Fruit fly (Drosophila melanogaster) whole organism, adult: ENCODE measurements around the gene Frmd5.
A peak's percentile ranks its signal among the peaks of the same experiment; 100 is the strongest.

Experiments used
- CG11617 ChIP-seq: fragments of 200-800 bp; sonication (Bioruptor generic); optimal IDR thresholded peaks from 2 replicates; lab custom pipeline; 2017; ENCODE audit warnings: mild to moderate bottlenecking, missing biosample characterization, missing genetic modification reagents, missing genetic modification characterization
- CG12768 ChIP-seq: fragments of 200-800 bp; sonication (Bioruptor generic); optimal IDR thresholded peaks from 2 replicates; lab custom pipeline; 2017; ENCODE audit warnings: missing biosample characterization, missing genetic modification characterization, mild to moderate bottlenecking, moderate library complexity, missing genetic modification reagents
- CG1620 ChIP-seq: fragments of 200-800 bp; sonication (Bioruptor generic); optimal IDR thresholded peaks from 2 replicates; lab custom pipeline; 2016; ENCODE audit warnings: missing biosample characterization, missing genetic modification characterization
- CG33017 ChIP-seq: fragments of 200-800 bp; sonication (Bioruptor generic); optimal IDR thresholded peaks from 2 replicates; lab custom pipeline; 2018; ENCODE audit warnings: missing biosample characterization, mild to moderate bottlenecking, missing genetic modification characterization, moderate library complexity
- CG5204 ChIP-seq: fragments of 200-800 bp; sonication (Bioruptor generic); optimal IDR thresholded peaks from 2 replicates; lab custom pipeline; 2016; ENCODE audit warnings: missing biosample characterization, missing genetic modification characterization
- CG7045 ChIP-seq: fragments of 200-800 bp; sonication (Bioruptor generic); optimal IDR thresholded peaks from 2 replicates; lab custom pipeline; 2017; ENCODE audit warnings: missing biosample characterization, mild to moderate bottlenecking, missing genetic modification characterization
- CG7101 ChIP-seq: fragments of 200-800 bp; sonication (Bioruptor generic); optimal IDR thresholded peaks from 2 replicates; lab custom pipeline; 2018; ENCODE audit warnings: missing biosample characterization, mild to moderate bottlenecking, missing genetic modification characterization, moderate library complexity
- Clk ChIP-seq: fragments of 200-800 bp; sonication (Bioruptor generic); optimal IDR thresholded peaks from 2 replicates; lab custom pipeline; 2017; ENCODE audit warnings: missing biosample characterization, missing genetic modification characterization
- Crg-1 ChIP-seq: fragments of 200-800 bp; sonication (Bioruptor generic); optimal IDR thresholded peaks from 2 replicates; lab custom pipeline; 2016; ENCODE audit warnings: missing biosample characterization, missing genetic modification characterization
- Hr96 ChIP-seq: fragments of 200-800 bp; sonication (Bioruptor generic); optimal IDR thresholded peaks from 2 replicates; lab custom pipeline; 2016; ENCODE audit warnings: missing biosample characterization, missing genetic modification characterization
- Mnt ChIP-seq: fragments of 200-800 bp; sonication (Bioruptor generic); optimal IDR thresholded peaks from 2 replicates; lab custom pipeline; 2016; ENCODE audit warnings: missing biosample characterization, mild to moderate bottlenecking, missing genetic modification characterization
- bab1 ChIP-seq: fragments of 200-800 bp; sonication (Bioruptor generic); optimal IDR thresholded peaks from 3 replicates; lab custom pipeline; 2019; ENCODE audit warnings: missing biosample characterization, mild to moderate bottlenecking, missing genetic modification characterization, moderate library complexity
- cic ChIP-seq: fragments of 200-800 bp; sonication (Bioruptor generic); optimal IDR thresholded peaks from 2 replicates; lab custom pipeline; 2017; ENCODE audit warnings: missing biosample characterization, mild to moderate bottlenecking, missing genetic modification characterization, moderate library complexity
- cnc ChIP-seq, 2 experiments: fragments of >200 bp; optimal IDR thresholded peaks; 2 replicates each; lab custom pipeline; 2017
- kay ChIP-seq: fragments of 200-800 bp; sonication (Bioruptor generic); peaks from one replicate; lab custom pipeline; 2016; ENCODE audit warnings: missing biosample characterization, missing genetic modification characterization, borderline replicate concordance
- ovo ChIP-seq: fragments of 200-800 bp; sonication (Bioruptor generic); optimal IDR thresholded peaks from 2 replicates; lab custom pipeline; 2016; ENCODE audit warnings: missing biosample characterization, missing genetic modification characterization
- tj ChIP-seq: fragments of 200-800 bp; sonication (Bioruptor generic); optimal IDR thresholded peaks from 3 replicates; lab custom pipeline; 2017; ENCODE audit warnings: missing biosample characterization, mild to moderate bottlenecking, missing genetic modification characterization, moderate library complexity
- toe ChIP-seq: fragments of 200-800 bp; sonication (Bioruptor generic); optimal IDR thresholded peaks from 2 replicates; lab custom pipeline; 2016; ENCODE audit warnings: missing biosample characterization, missing genetic modification characterization

Frmd5 gene

DNA sequence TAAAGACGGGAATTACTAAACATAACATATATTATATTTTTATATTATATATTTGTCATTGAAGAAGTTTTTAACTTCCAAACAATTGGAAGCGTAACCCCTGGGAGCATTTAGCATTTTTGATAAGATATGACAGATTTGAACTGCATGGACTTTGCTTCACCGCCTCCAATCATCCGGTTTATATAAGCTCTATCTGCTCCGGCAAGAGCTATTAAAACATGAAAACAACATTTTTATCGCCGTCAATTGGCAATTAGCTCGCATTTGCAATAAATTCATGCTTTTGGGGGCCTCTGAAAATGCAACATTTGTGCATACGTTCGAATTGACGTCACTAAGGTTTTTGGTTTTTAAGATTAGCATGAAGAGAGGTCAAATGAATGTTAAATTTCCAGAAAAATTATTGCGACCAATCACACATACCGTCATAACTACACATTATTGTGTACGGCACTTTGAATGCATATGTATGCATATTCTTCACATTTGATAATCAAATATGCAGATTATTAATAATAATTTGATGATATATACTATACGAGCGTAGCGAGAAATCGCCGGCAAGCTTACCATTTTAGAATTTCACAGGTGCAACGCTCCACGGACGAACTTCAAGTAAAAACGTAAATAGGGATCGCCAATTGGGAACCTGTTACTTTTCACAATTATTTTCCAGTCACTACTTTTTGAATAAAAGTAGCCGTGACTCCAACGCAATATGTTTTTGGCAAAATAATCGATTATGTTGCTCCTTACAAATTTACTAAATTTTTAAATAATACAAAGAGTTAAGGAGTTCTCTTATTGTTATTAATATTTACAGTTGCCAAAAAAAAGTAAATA, 51.6 kb downstream of the Frmd5 start, which contains the start of gene Mdh1:
Gene Mdh1 (minus strand): TSS at position 691 of the 846 bp plus-strand sequence.
- TF ChIP-seq cic (GFP tag; lab: Kevin White, UChicago): no peak
- TF ChIP-seq kay: peak; percentile 79
- TF ChIP-seq tj (GFP tag; lab: Kevin White, UChicago): no peak
- TF ChIP-seq CG5204: no peak
- TF ChIP-seq Clk (GFP tag; lab: Kevin White, UChicago): no peak
- TF ChIP-seq CG7101 (tag; lab: Kevin White, UChicago): no peak
- TF ChIP-seq CG11617 (GFP tag; lab: Kevin White, UChicago): peak; percentile 5
- TF ChIP-seq CG12768 (GFP tag; lab: Kevin White, UChicago): peak; percentile 19
- no peak for TF ChIP-seq Crg-1 (GFP tag; lab: Kevin White, UChicago)
- TF ChIP-seq Mnt (GFP tag; lab: Kevin White, UChicago): peak; percentile 28
- TF ChIP-seq CG33017 (tag; lab: Kevin White, UChicago): peak; percentile 25
- peak; percentile 32 for TF ChIP-seq bab1 (GFP tag; lab: Kevin White, UChicago)

DNA sequence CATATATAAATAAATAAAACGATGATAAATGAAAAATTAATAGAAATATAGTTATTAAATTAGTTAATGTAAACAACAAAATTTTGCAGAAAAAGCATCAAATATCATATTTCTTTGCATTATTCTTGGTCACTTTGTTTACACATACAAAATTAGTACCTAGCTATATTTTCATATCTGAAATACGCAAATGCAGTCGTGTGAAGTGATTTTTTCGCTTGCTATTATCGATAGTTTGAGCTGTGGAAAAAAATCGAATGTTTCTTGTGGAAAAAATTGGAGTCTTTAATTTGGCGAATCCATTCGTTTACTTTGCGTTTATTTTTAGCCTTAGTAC, 52.2 kb downstream of the Frmd5 start, which contains the start of gene Cnot4:
Gene Cnot4 (plus strand): TSS at position 229 of the 337 bp plus-strand sequence.
- TF ChIP-seq CG1620 (GFP tag; lab: Kevin White, UChicago) (no peak), CG12768 (GFP tag; lab: Kevin White, UChicago) (no peak), toe (no peak), tj (GFP tag; lab: Kevin White, UChicago) (no peak), ovo (GFP tag; lab: Kevin White, UChicago) (no peak), Mnt (GFP tag; lab: Kevin White, UChicago) (no peak), CG5204 (no peak), Clk (GFP tag; lab: Kevin White, UChicago) (no peak), bab1 (GFP tag; lab: Kevin White, UChicago) (no peak)

DNA sequence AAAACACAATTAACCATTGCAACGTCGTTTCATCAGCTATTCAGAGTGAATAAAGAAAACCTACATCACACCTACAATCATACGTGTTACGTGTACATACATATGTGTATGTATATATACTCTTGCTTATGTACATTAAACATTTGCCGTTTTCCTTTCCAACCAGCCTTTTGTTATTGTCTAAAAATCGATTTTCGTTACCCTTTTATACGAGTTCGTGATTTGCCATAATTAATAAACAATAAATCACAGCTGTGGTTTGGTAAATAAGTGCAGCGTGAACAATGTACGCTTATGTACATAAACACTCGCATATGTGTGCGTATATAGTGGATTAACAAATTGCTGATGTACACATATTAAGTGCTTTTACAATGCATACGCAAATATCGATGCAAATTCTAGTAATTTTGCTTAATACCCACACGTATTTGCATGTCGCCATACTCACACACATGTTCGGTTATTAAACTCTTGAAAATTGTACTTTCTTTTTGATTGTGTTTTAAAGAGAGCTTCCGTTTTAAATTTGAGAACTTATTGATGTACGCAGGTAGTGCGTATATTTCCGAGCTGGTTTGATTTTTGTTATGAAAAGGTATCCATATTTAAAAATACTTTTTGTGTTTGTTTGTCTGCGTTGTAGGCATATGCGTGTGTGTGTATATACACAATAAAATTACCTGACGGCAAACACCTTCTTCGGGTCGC, 52.8 kb downstream of the Frmd5 start:
- TF ChIP-seq toe (no peak), CG11617 (GFP tag; lab: Kevin White, UChicago) (no peak), tj (GFP tag; lab: Kevin White, UChicago) (peak; percentile 84), cic (GFP tag; lab: Kevin White, UChicago) (peak; percentile 59), cnc (optimal IDR thresholded peaks at IDR 0.05; lab: Kevin White, UChicago) (no peak), Mnt (GFP tag; lab: Kevin White, UChicago) (peak; percentile 65), CG7045 (no peak), Crg-1 (GFP tag; lab: Kevin White, UChicago) (no peak), CG5204 (no peak), ovo (GFP tag; lab: Kevin White, UChicago) (no peak), kay (peak; percentile 99), bab1 (GFP tag; lab: Kevin White, UChicago) (no peak), Hr96 (no peak), CG33017 (tag; lab: Kevin White, UChicago) (no peak)
